Worm (Caenorhabditis elegans): ENCODE measurements around the gene rpt-3.

Gene rpt-3

ce11 chrIII:6531099-6531498 is 41.5 kb downstream of the rpt-3 start, which contains the start of gene C09E7.11:
Gene C09E7.11, plus strand, starts transcription at chrIII:6531399.
- no peak for TF ChIP-seq klf-2 (GFP tag; conservative IDR thresholded peaks at IDR 0.05)
- TF ChIP-seq T22C8.4 (GFP tag; IDR thresholded peaks at IDR 0.05), result no peak
- TF ChIP-seq tab-1 (GFP tag; IDR thresholded peaks at IDR 0.05), result no peak
- no peak for TF ChIP-seq flt-1 (GFP tag; IDR thresholded peaks at IDR 0.05)
- no peak for TF ChIP-seq ref-1 (GFP tag; conservative IDR thresholded peaks at IDR 0.05)
- no peak for TF ChIP-seq ztf-29 (GFP tag; IDR thresholded peaks at IDR 0.05)
- no peak for TF ChIP-seq cog-1 (tag; optimal IDR thresholded peaks at IDR 0.05)
- TF ChIP-seq med-1 (GFP tag; optimal IDR thresholded peaks at IDR 0.05; ENCODE audit: insufficient read depth), result no peak
- TF ChIP-seq ztf-23 (GFP tag; IDR thresholded peaks at IDR 0.05), result no peak

ce11 chrIII:6532647-6533046 is 43.1 kb downstream of the rpt-3 start, which contains the start of gene srxa-5:
Gene srxa-5, plus strand, starts transcription at chrIII:6532947.
- TF ChIP-seq cog-1 (tag; optimal IDR thresholded peaks at IDR 0.05), result no peak
- TF ChIP-seq tab-1 (GFP tag; IDR thresholded peaks at IDR 0.05), result no peak
- no peak for TF ChIP-seq T22C8.4 (GFP tag; IDR thresholded peaks at IDR 0.05)
- TF ChIP-seq klf-2 (GFP tag; conservative IDR thresholded peaks at IDR 0.05), result no peak
- TF ChIP-seq ztf-23 (GFP tag; IDR thresholded peaks at IDR 0.05), result no peak
- no peak for TF ChIP-seq med-1 (GFP tag; optimal IDR thresholded peaks at IDR 0.05; ENCODE audit: insufficient read depth)
- TF ChIP-seq flt-1 (GFP tag; IDR thresholded peaks at IDR 0.05), result no peak
- TF ChIP-seq ref-1 (GFP tag; conservative IDR thresholded peaks at IDR 0.05), result no peak
- no peak for TF ChIP-seq ztf-29 (GFP tag; IDR thresholded peaks at IDR 0.05)

ce11 chrIII:6536945-6537568 is 47.5 kb downstream of the rpt-3 start, which contains the start of gene C09E7.4:
Gene C09E7.4, minus strand, starts transcription at chrIII:6536995.
- TF ChIP-seq T22C8.4 (GFP tag; IDR thresholded peaks at IDR 0.05) (0 out of 2 replicates have a peak, but pooled peaks have one; percentile 43), cog-1 (tag; optimal IDR thresholded peaks at IDR 0.05) (peak; percentile 69), med-1 (GFP tag; optimal IDR thresholded peaks at IDR 0.05; ENCODE audit: insufficient read depth) (no peak), ztf-29 (GFP tag; IDR thresholded peaks at IDR 0.05) (no peak), flt-1 (GFP tag; IDR thresholded peaks at IDR 0.05) (peak; percentile 64; the same call in 1 of the 2 replicates)

Data from whole organism, midembryonic.